Worm (Caenorhabditis elegans) whole organism, L4 larva: ENCODE measurements around the gene R160.2.

Experiments
- F49E8.2 ChIP-seq: sonication (generic microtip); optimal IDR thresholded peaks from 2 replicates; lab custom pipeline; 2016; ENCODE audit warnings: missing compliant biosample characterization, mild to moderate bottlenecking, missing genetic modification characterization, borderline replicate concordance
- nhr-42 ChIP-seq: fragments of 200-800 bp; sonication (Bioruptor generic); IDR thresholded peaks from 2 replicates; pipeline ENCODE4 v1.3.6; 2022; ENCODE audit warnings: missing genetic modification characterization, missing compliant biosample characterization
- ztf-11 ChIP-seq: fragments of 150-350 bp; optimal IDR thresholded peaks from 2 replicates; lab custom pipeline; 2014; ENCODE audit warnings: missing biosample characterization, missing genetic modification characterization

- no peak for TF ChIP-seq F49E8.2 (tag; lab: Kevin White, UChicago)
- TF ChIP-seq nhr-42 (GFP tag; lab: Robert Waterston, UW): no peak
- TF ChIP-seq ztf-11 (tag; lab: Kevin White, UChicago): no peak
These were observed 36.5 kb upstream of the R160.2 start for ce11 chrX:4413206-4413605.
